Worm (Caenorhabditis elegans): ENCODE results near the gene mbk-1.

The mbk-1 gene

ce11 chrX:14813398-14813797, 10.9 kb downstream of the mbk-1 start (continued):
- TF ChIP-seq unc-62 (GFP tag; optimal IDR thresholded peaks at IDR 0.05 in 1 of 2): peak in 1 of 2 experiments; percentile 86
- TF ChIP-seq unc-62 (tag; optimal IDR thresholded peaks at IDR 0.05): no peak
- no peak for TF ChIP-seq Y75B8A.6 (GFP tag; IDR thresholded peaks at IDR 0.05)
- no peak for TF ChIP-seq ceh-28 (tag; optimal IDR thresholded peaks at IDR 0.05)
- peak; percentile 49 for TF ChIP-seq lin-38 (GFP tag; IDR thresholded peaks at IDR 0.05)
- TF ChIP-seq hlh-11 (tag; optimal IDR thresholded peaks at IDR 0.05): peak; percentile 64
- no peak for TF ChIP-seq nhr-111 (GFP tag; optimal IDR thresholded peaks at IDR 0.05)
- TF ChIP-seq pha-4 (GFP tag; IDR thresholded peaks at IDR 0.05): peak; percentile 25; the same call in 1 of the 2 replicates
- TF ChIP-seq pha-4 (tag; optimal IDR thresholded peaks at IDR 0.05): peak; percentile 84
- no peak for TF ChIP-seq dmd-8 (GFP tag; IDR thresholded peaks at IDR 0.05)

- no peak for TF ChIP-seq madf-5 (GFP tag; IDR thresholded peaks at IDR 0.05)
These were observed 12.3 kb downstream of the mbk-1 start, which contains the start of gene T04C10.3 for ce11 chrX:14812061-14812460. T04C10.3 (plus strand) TSS chrX:14812361.

- TF ChIP-seq nhr-48 (tag; optimal IDR thresholded peaks at IDR 0.05) (peak; percentile 82), Y75B8A.6 (GFP tag; IDR thresholded peaks at IDR 0.05) (no peak), F37D6.2 (tag; optimal IDR thresholded peaks at IDR 0.05) (no peak), nhr-77 (tag; optimal IDR thresholded peaks at IDR 0.05) (peak; percentile 78), F26F4.8 (GFP tag; conservative IDR thresholded peaks at IDR 0.05) (no peak), ceh-44 (GFP tag; IDR thresholded peaks at IDR 0.05) (no peak), zfp-2 (tag; optimal IDR thresholded peaks at IDR 0.05) (no peak), aha-1 (tag) (peak; percentile 51), lin-39 (tag; optimal IDR thresholded peaks at IDR 0.05) (no peak), nhr-42 (GFP tag; IDR thresholded peaks at IDR 0.05) (no peak), unc-130 (GFP tag; optimal IDR thresholded peaks at IDR 0.05) (no peak), hif-1 (tag; optimal IDR thresholded peaks at IDR 0.05) (peak in 1 of 2 experiments; percentile 37), T20F7.1 (GFP tag; optimal IDR thresholded peaks at IDR 0.05) (no peak), ceh-20 (GFP tag; IDR thresholded peaks at IDR 0.05) (no peak), fos-1 (tag; optimal IDR thresholded peaks at IDR 0.05) (no peak), Y5F2A.4 (GFP tag; optimal IDR thresholded peaks at IDR 0.05) (no peak), snpc-4 (tag; optimal IDR thresholded peaks at IDR 0.05) (no peak), nhr-10 (tag; optimal IDR thresholded peaks at IDR 0.05) (peak; percentile 72), mxl-3 (GFP tag; optimal IDR thresholded peaks at IDR 0.05) (peak; percentile 63), skn-1 (tag; optimal IDR thresholded peaks at IDR 0.05) (no peak), vab-7 (GFP tag; IDR thresholded peaks at IDR 0.05) (no peak), daf-12 (tag; optimal IDR thresholded peaks at IDR 0.05) (no peak), pqm-1 (tag; optimal IDR thresholded peaks at IDR 0.05) (peak; percentile 24), ztf-11 (tag; optimal IDR thresholded peaks at IDR 0.05) (no peak), T26A8.4 (GFP tag; IDR thresholded peaks at IDR 0.05) (peak; percentile 62; the same call in 1 of the 2 replicates), dmd-9 (GFP tag; IDR thresholded peaks at IDR 0.05) (no peak), dpl-1 (GFP tag; optimal IDR thresholded peaks at IDR 0.05) (peak; percentile 68), dmd-8 (GFP tag; IDR thresholded peaks at IDR 0.05) (peak; percentile 65; the same call in 1 of the 2 replicates), nhr-25 (tag; optimal IDR thresholded peaks at IDR 0.05; ENCODE audit: borderline replicate concordance, insufficient read depth) (no peak), arid-1 (GFP tag; conservative IDR thresholded peaks at IDR 0.05) (peak; percentile 56; the same call in 1 of the 2 replicates), ces-1 (GFP tag; optimal IDR thresholded peaks at IDR 0.05) (no peak), saeg-2 (GFP tag; IDR thresholded peaks at IDR 0.05) (no peak), nhr-28 (tag; optimal IDR thresholded peaks at IDR 0.05) (peak; percentile 86), nhr-11 (tag; optimal IDR thresholded peaks at IDR 0.05) (peak; percentile 83), hlh-30 (tag; optimal IDR thresholded peaks at IDR 0.05; ENCODE audit: insufficient read depth) (peak; percentile 95), sdz-12 (GFP tag; optimal IDR thresholded peaks at IDR 0.05) (no peak), ZK546.5 (tag; optimal IDR thresholded peaks at IDR 0.05) (no peak), mdl-1 (tag; optimal IDR thresholded peaks at IDR 0.05) (peak; percentile 81 to 95), mxl-2 (GFP tag; conservative IDR thresholded peaks at IDR 0.05) (no peak), zip-2 (tag; optimal IDR thresholded peaks at IDR 0.05) (no peak)
These were observed 13.6 kb downstream of the mbk-1 start, which contains the start of gene atf-4 for ce11 chrX:14810718-14811117. atf-4 (minus strand) TSS chrX:14810810.
